Fruit fly (Drosophila melanogaster) whole organism, embryonic: ENCODE results near the gene CG14613.

Experiments
- ATbp ChIP-seq: fragments of 200-800 bp; sonication (Bioruptor generic); optimal IDR thresholded peaks from 2 replicates; lab custom pipeline; 2017; ENCODE audit warnings: missing biosample characterization, mild to moderate bottlenecking, missing genetic modification characterization, missing genetic modification reagents
- Bdp1 ChIP-seq: fragments of 200-800 bp; sonication (Bioruptor generic); optimal IDR thresholded peaks from 3 replicates; lab custom pipeline; 2016; ENCODE audit warnings: missing biosample characterization, missing genetic modification characterization
- CG10147 ChIP-seq: fragments of 200-800 bp; sonication (Bioruptor generic); optimal IDR thresholded peaks from 2 replicates; lab custom pipeline; 2019; ENCODE audit warnings: missing biosample characterization, mild to moderate bottlenecking, missing genetic modification characterization, moderate library complexity
- CG10321 ChIP-seq: fragments of 200-800 bp; sonication (Bioruptor generic); IDR thresholded peaks from 2 replicates; pipeline ENCODE4 v1.3.6; 2022; ENCODE audit warnings: missing biosample characterization, missing genetic modification characterization
- CG11723 ChIP-seq: fragments of 200-800 bp; sonication (Bioruptor generic); optimal IDR thresholded peaks from 2 replicates; lab custom pipeline; 2017; ENCODE audit warnings: missing biosample characterization, mild to moderate bottlenecking, missing genetic modification characterization
- CG12769 ChIP-seq: fragments of 200-800 bp; sonication (Bioruptor generic); optimal IDR thresholded peaks from 2 replicates; lab custom pipeline; 2019; ENCODE audit warnings: missing biosample characterization, mild to moderate bottlenecking, missing genetic modification characterization, moderate library complexity
- CG13287 ChIP-seq: fragments of 200-800 bp; sonication (Bioruptor generic); IDR thresholded peaks from 2 replicates; pipeline ENCODE4 v1.3.6; 2022; ENCODE audit warnings: missing biosample characterization, missing genetic modification characterization; ENCODE audit not compliant: partially characterized antibody
- CG13624 ChIP-seq: fragments of 200-800 bp; sonication (Bioruptor generic); optimal IDR thresholded peaks from 2 replicates; lab custom pipeline; 2016; ENCODE audit warnings: missing biosample characterization, missing genetic modification characterization
- CG13775 ChIP-seq: fragments of 200-800 bp; sonication (Bioruptor generic); optimal IDR thresholded peaks from 3 replicates; lab custom pipeline; 2017; ENCODE audit warnings: missing biosample characterization, mild to moderate bottlenecking, missing genetic modification characterization
- CG14710 ChIP-seq: fragments of 200-800 bp; sonication (Bioruptor generic); optimal IDR thresholded peaks from 3 replicates; lab custom pipeline; 2019; ENCODE audit warnings: missing biosample characterization, mild to moderate bottlenecking, missing genetic modification characterization, moderate library complexity
- CG1602 ChIP-seq: fragments of 200-800 bp; sonication (Bioruptor generic); optimal IDR thresholded peaks from 3 replicates; lab custom pipeline; 2016; ENCODE audit warnings: missing biosample characterization, missing genetic modification characterization
- CG1832 ChIP-seq: fragments of 200-800 bp; sonication (Bioruptor generic); optimal IDR thresholded peaks from 2 replicates; lab custom pipeline; 2017; ENCODE audit warnings: missing biosample characterization, mild to moderate bottlenecking, missing genetic modification characterization, inconsistent platforms
- CG18476 ChIP-seq: fragments of 200-800 bp; sonication (Bioruptor generic); optimal IDR thresholded peaks from 2 replicates; lab custom pipeline; 2016; ENCODE audit warnings: missing biosample characterization, mild to moderate bottlenecking, missing genetic modification characterization
- CG2199 ChIP-seq: fragments of 200-800 bp; sonication (Bioruptor generic); IDR thresholded peaks from 3 replicates; pipeline ENCODE4 v1.3.6; 2022; ENCODE audit warnings: missing biosample characterization, missing genetic modification characterization
- CG31441 ChIP-seq: fragments of 200-800 bp; sonication (Bioruptor generic); IDR thresholded peaks from 2 replicates; pipeline ENCODE4 v1.3.6; 2022; ENCODE audit warnings: missing biosample characterization, missing genetic modification characterization
- CG34422 ChIP-seq: fragments of 200-800 bp; sonication (Bioruptor generic); IDR thresholded peaks from 3 replicates; pipeline ENCODE4 v1.3.6; 2022; ENCODE audit warnings: missing biosample characterization, missing genetic modification characterization
- CG3726 ChIP-seq: fragments of 200-800 bp; sonication (Bioruptor generic); IDR thresholded peaks from 3 replicates; pipeline ENCODE4, ENCODE4 v1.3.6; 2022; ENCODE audit warnings: missing biosample characterization, missing genetic modification characterization
- CG4360 ChIP-seq: fragments of 200-800 bp; sonication (Bioruptor generic); IDR thresholded peaks from 2 replicates; pipeline ENCODE4 v1.3.6; 2022; ENCODE audit warnings: missing biosample characterization, missing genetic modification characterization
- CG5180 ChIP-seq: fragments of 200-800 bp; sonication (Bioruptor generic); optimal IDR thresholded peaks from 3 replicates; lab custom pipeline; 2017; ENCODE audit warnings: missing biosample characterization, missing genetic modification characterization, mild to moderate bottlenecking, moderate library complexity, missing genetic modification reagents
- CG6254 ChIP-seq: fragments of 200-800 bp; sonication (Bioruptor generic); optimal IDR thresholded peaks from 3 replicates; lab custom pipeline; 2017; ENCODE audit warnings: mild to moderate bottlenecking, missing biosample characterization, missing genetic modification reagents, missing genetic modification characterization
- CG8924 ChIP-seq: fragments of 200-800 bp; optimal IDR thresholded peaks from 3 replicates; lab custom pipeline; 2019; ENCODE audit warnings: missing biosample characterization, mild to moderate bottlenecking, missing genetic modification characterization, moderate library complexity
- Doc2 ChIP-seq: fragments of 200-800 bp; sonication (Bioruptor generic); IDR thresholded peaks from 2 replicates; pipeline ENCODE4 v1.3.6; 2022; ENCODE audit warnings: missing biosample characterization, missing genetic modification characterization
- Drgx ChIP-seq: fragments of 200-800 bp; sonication (Bioruptor generic); IDR thresholded peaks from 2 replicates; pipeline ENCODE4 v1.3.6; 2022; ENCODE audit warnings: missing biosample characterization, missing genetic modification characterization
- HLH3B ChIP-seq: fragments of 200-800 bp; sonication (Bioruptor generic); IDR thresholded peaks from 2 replicates; pipeline ENCODE4 v1.3.6; 2022; ENCODE audit warnings: missing biosample characterization, missing genetic modification characterization
- Lhr ChIP-seq: fragments of 200-800 bp; sonication (Bioruptor generic); optimal IDR thresholded peaks from 3 replicates; lab custom pipeline; 2017; ENCODE audit warnings: mild to moderate bottlenecking, missing biosample characterization, missing genetic modification reagents, missing genetic modification characterization
- MESR4 ChIP-seq: fragments of 200-800 bp; sonication (Bioruptor generic); optimal IDR thresholded peaks from 2 replicates; lab custom pipeline; 2018; ENCODE audit warnings: missing biosample characterization, mild to moderate bottlenecking, missing genetic modification characterization, moderate library complexity
- Med ChIP-seq: fragments of 200-800 bp; sonication (Bioruptor generic); peaks from one replicate; lab custom pipeline; 2016; ENCODE audit warnings: missing biosample characterization, missing genetic modification characterization, mild to moderate bottlenecking, inconsistent platforms, moderate library complexity
- Mrtf ChIP-seq: fragments of 200-800 bp; sonication (Bioruptor generic); IDR thresholded peaks from 3 replicates; pipeline ENCODE4 v1.3.6; 2022; ENCODE audit warnings: missing biosample characterization, missing genetic modification characterization
- Myb ChIP-seq: fragments of 200-800 bp; sonication (Bioruptor generic); optimal IDR thresholded peaks from 2 replicates; lab custom pipeline; 2016; ENCODE audit warnings: missing biosample characterization, missing genetic modification characterization
- Sry-β ChIP-seq: fragments of 200-800 bp; sonication (Bioruptor generic); optimal IDR thresholded peaks from 2 replicates; lab custom pipeline; 2018; ENCODE audit warnings: missing biosample characterization, mild to moderate bottlenecking, missing genetic modification characterization, moderate library complexity
- Trl ChIP-seq, 3 experiments: fragments of >200 bp in 2 of 3; fragments of 200-800 bp in 1 of 3; sonication (Bioruptor generic) in 1 of 3; optimal IDR thresholded peaks; 2 replicates in 1 of 3; 3 replicates in 2 of 3; lab custom pipeline; 2016 to 2017; ENCODE audit warnings: missing biosample characterization in 1 of 3, missing genetic modification characterization in 1 of 3
- YL-1 ChIP-seq: fragments of 200-800 bp; sonication (Bioruptor generic); optimal IDR thresholded peaks from 3 replicates; lab custom pipeline; 2017; ENCODE audit warnings: missing biosample characterization, mild to moderate bottlenecking, missing genetic modification characterization
- abd-A ChIP-seq: fragments of 200-800 bp; sonication (Bioruptor generic); optimal IDR thresholded peaks from 3 replicates; lab custom pipeline; 2019; ENCODE audit warnings: missing biosample characterization, mild to moderate bottlenecking, missing genetic modification characterization, moderate library complexity
- amos ChIP-seq: fragments of 200-800 bp; sonication (Bioruptor generic); IDR thresholded peaks from 2 replicates; pipeline ENCODE4 v1.3.6; 2022; ENCODE audit warnings: missing biosample characterization, missing genetic modification characterization; ENCODE audit not compliant: partially characterized antibody
- btn ChIP-seq: fragments of 200-800 bp; sonication (Bioruptor generic); optimal IDR thresholded peaks from 2 replicates; lab custom pipeline; 2016; ENCODE audit warnings: missing biosample characterization, missing genetic modification characterization
- cg ChIP-seq: fragments of 200-800 bp; sonication (Bioruptor generic); optimal IDR thresholded peaks from 3 replicates; lab custom pipeline; 2019; ENCODE audit warnings: missing biosample characterization, mild to moderate bottlenecking, missing genetic modification characterization, moderate library complexity
- chm ChIP-seq: fragments of 200-800 bp; sonication (Bioruptor generic); IDR thresholded peaks from 2 replicates; pipeline ENCODE4 v1.3.6; 2022; ENCODE audit warnings: missing biosample characterization, missing genetic modification characterization
- dm ChIP-seq: fragments of 200-800 bp; sonication (Bioruptor generic); optimal IDR thresholded peaks from 3 replicates; lab custom pipeline; 2016; ENCODE audit warnings: missing biosample characterization, missing genetic modification characterization
- pzg ChIP-seq: fragments of 200-800 bp; sonication (Bioruptor generic); optimal IDR thresholded peaks from 3 replicates; lab custom pipeline; 2018; ENCODE audit warnings: missing biosample characterization, mild to moderate bottlenecking, missing genetic modification characterization, moderate library complexity
- sens ChIP-seq: fragments of 200-800 bp; sonication (Bioruptor generic); peaks from one replicate; lab custom pipeline; 2016; ENCODE audit warnings: missing biosample characterization, missing genetic modification characterization
- so ChIP-seq: fragments of 200-800 bp; sonication (Bioruptor generic); IDR thresholded peaks from 3 replicates; pipeline ENCODE4 v1.3.6; 2022; ENCODE audit warnings: missing biosample characterization, missing genetic modification characterization
- sqz ChIP-seq: fragments of 200-800 bp; sonication (Bioruptor generic); optimal IDR thresholded peaks from 3 replicates; lab custom pipeline; 2018; ENCODE audit warnings: missing biosample characterization, mild to moderate bottlenecking, missing genetic modification characterization
- sr ChIP-seq: fragments of 200-800 bp; sonication (Bioruptor generic); IDR thresholded peaks from 3 replicates; pipeline ENCODE4 v1.3.6; 2022; ENCODE audit warnings: missing biosample characterization, missing genetic modification characterization
- sug ChIP-seq: fragments of 200-800 bp; optimal IDR thresholded peaks from 2 replicates; lab custom pipeline; 2019; ENCODE audit warnings: missing biosample characterization, mild to moderate bottlenecking, missing genetic modification characterization, moderate library complexity
- trh ChIP-seq: fragments of 200-800 bp; sonication (Bioruptor generic); optimal IDR thresholded peaks from 2 replicates; lab custom pipeline; 2016; ENCODE audit warnings: missing biosample characterization, missing genetic modification characterization
- unc-4 ChIP-seq: fragments of 200-800 bp; sonication (Bioruptor generic); IDR thresholded peaks from 2 replicates; pipeline ENCODE4 v1.3.6; 2022; ENCODE audit warnings: missing biosample characterization, missing genetic modification characterization; ENCODE audit not compliant: partially characterized antibody
- unpg ChIP-seq: fragments of 200-800 bp; sonication (Bioruptor generic); optimal IDR thresholded peaks from 3 replicates; lab custom pipeline; 2018; ENCODE audit warnings: missing biosample characterization, mild to moderate bottlenecking, missing genetic modification characterization, moderate library complexity

The CG14613 gene

DNA sequence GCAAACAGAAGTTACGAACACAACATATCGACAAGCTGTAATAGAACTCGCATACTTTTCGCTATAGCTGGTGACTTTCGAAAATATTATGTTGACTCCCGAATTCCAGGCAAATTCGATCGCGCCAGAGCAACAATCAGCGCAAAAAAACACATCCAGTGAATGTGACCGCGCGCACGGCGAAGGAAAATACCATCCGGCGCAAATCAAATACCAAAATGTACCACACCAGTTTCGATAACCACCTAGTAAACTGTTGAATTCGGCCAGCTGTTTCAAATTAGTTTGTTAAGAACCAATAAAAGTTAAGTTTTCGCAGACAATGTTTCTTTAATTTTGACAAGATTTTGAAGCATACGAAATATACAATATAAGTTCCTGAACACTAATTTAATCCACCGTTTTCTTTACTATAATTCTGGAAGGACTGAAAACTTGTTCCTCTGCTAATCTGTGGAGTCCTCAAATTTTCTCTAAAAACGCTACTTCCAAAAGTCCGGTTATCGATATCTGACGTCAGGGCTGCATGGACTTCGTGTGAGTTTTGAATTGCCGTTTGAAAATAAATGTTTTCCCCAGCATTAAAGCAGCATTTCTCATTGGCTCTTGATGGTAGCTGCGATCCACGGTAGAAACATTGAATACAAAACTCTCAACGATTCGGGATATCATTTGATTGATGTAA is 10.2 kb upstream of the CG14613 start, which contains the start of the genes Cp110 and CG12576 (continued):
- TF ChIP-seq CG12769, result peak; percentile 26
- peak; percentile 32 for TF ChIP-seq CG14710 (tag; lab: Kevin White, UChicago)
- 0 out of 2 replicates have a peak, but pooled peaks have one; percentile 13 for TF ChIP-seq CG13287
- TF ChIP-seq pzg (GFP tag; lab: Kevin White, UChicago), result peak; percentile 57
- TF ChIP-seq unc-4, result 0 out of 2 replicates have a peak, but pooled peaks have one; percentile 14
- peak; percentile 78 for TF ChIP-seq Sry-β (GFP tag; lab: Kevin White, UChicago)
- peak; percentile 33 for TF ChIP-seq MESR4 (GFP tag; lab: Kevin White, UChicago)
- TF ChIP-seq HLH3B (GFP tag; lab: Robert Waterston, UW), result no peak
- no peak for TF ChIP-seq Bdp1 (GFP tag; lab: Kevin White, UChicago)
- TF ChIP-seq amos (GFP tag; lab: Robert Waterston, UW), result peak; percentile 33; the same call in 1 of the 2 replicates
- TF ChIP-seq Myb (GFP tag; lab: Kevin White, UChicago), result peak; percentile 79
- no peak for TF ChIP-seq trh (GFP tag; lab: Kevin White, UChicago)
- peak; percentile 8 for TF ChIP-seq Lhr (GFP tag; lab: Kevin White, UChicago)

DNA sequence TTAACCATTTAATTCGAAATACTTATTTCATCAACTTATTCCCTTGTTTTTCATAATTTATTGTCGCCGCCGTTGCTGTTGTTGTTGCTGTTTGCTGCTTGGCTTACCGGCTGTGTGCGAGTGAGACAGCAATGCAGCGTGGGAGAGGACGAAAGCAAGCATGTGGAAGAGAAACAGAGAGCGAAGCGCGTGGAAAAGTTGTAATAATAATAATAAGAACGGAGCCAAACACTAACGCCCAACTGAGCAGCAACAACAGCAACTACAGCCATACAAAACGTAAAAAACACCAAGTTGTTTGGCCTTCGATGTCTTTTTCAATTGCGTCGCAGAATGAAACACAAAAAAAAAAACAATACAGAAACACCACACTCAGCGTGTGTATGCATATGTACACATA is 9.3 kb upstream of the CG14613 start:
- TF ChIP-seq CG11723 (GFP tag; lab: Kevin White, UChicago) (no peak), Med (peak; percentile 31), MESR4 (GFP tag; lab: Kevin White, UChicago) (peak; percentile 0), CG8924 (tag; lab: Kevin White, UChicago) (peak; percentile 27), abd-A (tag; lab: Kevin White, UChicago) (no peak), Drgx (GFP tag; lab: Robert Waterston, UW) (peak; percentile 28; the same call in 1 of the 2 replicates), sqz (GFP tag; lab: Kevin White, UChicago) (peak; percentile 34), CG34422 (GFP tag; lab: Robert Waterston, UW) (peak; percentile 32; the same call in 1 of the 3 replicates), sr (GFP tag; lab: Robert Waterston, UW) (0 out of 3 replicates have a peak, but pooled peaks have one; percentile 14), sens (GFP tag; lab: Kevin White, UChicago) (peak; percentile 55), Doc2 (GFP tag; lab: Robert Waterston, UW) (no peak), CG3726 (GFP tag; lab: Robert Waterston, UW) (no peak), CG2199 (GFP tag; lab: Robert Waterston, UW) (0 out of 3 replicates have a peak, but pooled peaks have one; percentile 9), dm (peak; percentile 8), ATbp (GFP tag; lab: Kevin White, UChicago) (no peak), btn (GFP tag; lab: Kevin White, UChicago) (no peak), unpg (GFP tag; lab: Kevin White, UChicago) (no peak), CG1602 (no peak), sug (tag; lab: Kevin White, UChicago) (peak; percentile 2), CG13775 (no peak), CG5180 (GFP tag; lab: Kevin White, UChicago) (no peak), CG4360 (GFP tag; lab: Robert Waterston, UW) (peak; percentile 90), CG13624 (GFP tag; lab: Kevin White, UChicago) (peak; percentile 93), CG12769 (peak; percentile 12), CG10321 (GFP tag; lab: Robert Waterston, UW) (peak; percentile 64), CG1832 (GFP tag; lab: Kevin White, UChicago) (peak; percentile 67), Trl (optimal IDR thresholded peaks at IDR 0.05; lab: Kevin White, UChicago) (peak; percentile 40 to 49), Trl (GFP tag; optimal IDR thresholded peaks at IDR 0.05; lab: Kevin White, UChicago) (no peak), chm (GFP tag; lab: Robert Waterston, UW) (no peak), CG10147 (peak; percentile 1), Mrtf (GFP tag; lab: Robert Waterston, UW) (no peak), CG13287 (peak; percentile 15; the same call in 1 of the 2 replicates), cg (GFP tag; lab: Kevin White, UChicago) (peak; percentile 44), YL-1 (GFP tag; lab: Kevin White, UChicago) (peak; percentile 24), CG31441 (GFP tag; lab: Robert Waterston, UW) (no peak), CG18476 (GFP tag; lab: Kevin White, UChicago) (no peak), CG6254 (GFP tag; lab: Kevin White, UChicago) (no peak), so (GFP tag; lab: Robert Waterston, UW) (no peak)
